Fruit fly (Drosophila melanogaster) whole organism: ENCODE data around the gene CG14684.

Experiments used
- CG8478 ChIP-seq: fragments of >200 bp; optimal IDR thresholded peaks from 2 replicates; lab custom pipeline; 2018; ENCODE audit warnings: inconsistent platforms
- Dll ChIP-seq: fragments of >200 bp; optimal IDR thresholded peaks from 2 replicates; lab custom pipeline; 2017
- EcR ChIP-seq, 2 experiments: fragments of >200 bp; optimal IDR thresholded peaks; 2 replicates each; lab custom pipeline; 2017; ENCODE audit warnings: missing biosample characterization in 2 of 2, missing genetic modification characterization in 2 of 2, missing genetic modification reagents in 2 of 2
- pan ChIP-seq: fragments of >200 bp; optimal IDR thresholded peaks from 2 replicates; lab custom pipeline; 2017
- psq ChIP-seq: fragments of >200 bp; optimal IDR thresholded peaks from 2 replicates; lab custom pipeline; 2017
- usp ChIP-seq: fragments of >200 bp; optimal IDR thresholded peaks from 2 replicates; lab custom pipeline; 2017; ENCODE audit warnings: missing biosample characterization, missing genetic modification characterization, mixed read lengths

The CG14684 gene

DNA sequence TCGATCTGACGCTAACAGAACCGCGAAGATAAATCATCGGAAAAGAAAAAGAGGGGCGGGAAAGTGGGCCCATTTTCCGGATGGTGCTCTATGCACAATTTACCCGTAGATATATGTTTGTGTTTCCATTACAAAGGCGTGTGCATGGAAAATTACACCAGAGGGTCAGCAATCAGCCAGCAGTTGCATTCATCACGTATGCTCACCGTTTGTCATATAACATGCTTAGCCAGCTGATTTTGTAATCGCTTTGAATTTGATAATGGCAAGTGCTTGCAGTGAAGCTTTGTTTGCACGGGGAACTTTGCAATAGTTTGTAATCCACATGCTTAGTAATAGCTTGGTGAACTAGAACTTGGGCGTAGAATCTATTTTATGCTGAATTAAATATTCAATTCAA, 26.9 kb upstream of the CG14684 start:
- TF ChIP-seq EcR (GFP tag; optimal IDR thresholded peaks at IDR 0.05; lab: Kevin White, UChicago): no peak
- TF ChIP-seq Dll (lab: Kevin White, UChicago): no peak
- TF ChIP-seq usp (GFP tag; lab: Kevin White, UChicago): no peak
- no peak for TF ChIP-seq pan (lab: Kevin White, UChicago)
- no peak for TF ChIP-seq psq (lab: Kevin White, UChicago)
- no peak for TF ChIP-seq CG8478 (lab: Kevin White, UChicago)

DNA sequence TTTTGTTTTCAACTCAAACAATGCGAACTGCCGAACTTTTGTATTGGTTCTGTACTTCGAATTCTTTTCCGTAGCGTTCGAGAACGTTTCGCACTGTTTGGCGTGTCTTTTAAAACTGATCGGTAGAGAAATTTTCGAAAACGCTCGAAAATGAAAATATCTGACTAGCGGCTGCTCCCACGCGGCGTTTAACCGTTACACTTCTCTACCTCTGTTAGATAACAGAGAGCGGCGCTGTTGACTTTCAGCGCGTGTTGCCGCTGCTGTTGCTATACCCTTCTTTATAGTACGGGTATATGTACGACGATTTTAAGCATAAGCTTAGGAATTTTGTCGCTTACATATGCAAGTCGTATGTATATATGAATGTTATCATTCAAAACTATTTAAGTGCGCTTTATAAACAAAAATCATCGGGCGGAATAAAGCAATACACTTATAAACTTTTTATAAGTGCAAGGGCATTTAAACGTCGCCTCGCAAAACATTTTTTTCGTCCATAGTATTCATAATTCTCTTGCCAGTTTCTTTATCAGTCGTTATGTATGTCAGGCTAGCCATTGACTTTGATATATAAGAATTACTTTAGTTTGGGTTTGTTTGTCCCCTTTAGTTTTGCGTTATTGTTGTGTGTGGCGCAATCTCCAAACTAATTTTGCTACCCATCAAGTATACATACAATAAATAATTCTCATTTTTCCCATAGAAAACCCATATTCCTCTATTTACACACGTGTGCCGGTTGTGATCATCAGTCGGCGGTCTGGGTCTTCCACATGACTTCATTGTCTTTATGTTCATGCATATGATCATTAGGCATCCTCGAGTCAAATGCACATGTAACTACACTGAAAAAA, 25.7 kb upstream of the CG14684 start, which contains the start of gene Phyhd1:
Gene Phyhd1, minus strand, starts transcription at position 101 of the 857 bp plus-strand sequence.
- TF ChIP-seq pan (lab: Kevin White, UChicago) (no peak), Dll (lab: Kevin White, UChicago) (no peak), EcR (GFP tag; optimal IDR thresholded peaks at IDR 0.05; lab: Kevin White, UChicago) (no peak), psq (lab: Kevin White, UChicago) (no peak), usp (GFP tag; lab: Kevin White, UChicago) (no peak), CG8478 (lab: Kevin White, UChicago) (no peak)

DNA sequence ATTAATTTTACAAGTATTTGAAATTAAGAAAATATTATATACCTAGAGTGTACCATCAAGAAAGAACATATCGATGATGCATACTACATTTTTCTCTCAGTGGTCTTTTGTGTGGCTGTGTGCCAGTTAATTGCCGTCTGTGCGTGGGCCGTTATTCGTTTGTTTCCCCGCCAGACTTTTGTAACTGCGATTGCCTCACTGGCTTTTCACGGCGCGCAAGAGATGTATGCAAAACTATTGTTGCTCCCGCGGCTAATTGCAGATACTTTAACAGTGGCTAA, 25.2 kb upstream of the CG14684 start:
- TF ChIP-seq pan (lab: Kevin White, UChicago): no peak
- TF ChIP-seq Dll (lab: Kevin White, UChicago): no peak
- TF ChIP-seq EcR (GFP tag; optimal IDR thresholded peaks at IDR 0.05; lab: Kevin White, UChicago): no peak

DNA sequence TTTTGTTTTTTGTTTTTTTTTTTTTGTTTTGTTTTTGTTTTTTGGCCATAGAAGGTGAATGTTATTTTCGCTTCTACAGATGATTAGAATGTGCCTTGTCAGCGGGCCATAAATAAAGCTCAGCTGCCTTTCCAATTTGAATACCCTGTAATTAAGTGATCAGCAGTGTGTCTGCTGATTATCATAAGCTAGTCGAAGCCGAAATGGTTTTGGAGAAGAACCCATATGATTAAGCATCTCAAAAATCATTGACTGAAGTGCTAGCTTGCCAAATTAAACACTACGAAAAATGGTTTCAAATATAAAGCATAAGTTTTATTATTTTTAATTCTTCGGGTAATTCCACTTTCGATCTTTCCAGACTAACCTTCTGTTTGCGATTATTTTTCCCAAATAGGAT, 23.5 kb upstream of the CG14684 start:
- no peak for TF ChIP-seq psq (lab: Kevin White, UChicago)
- TF ChIP-seq Dll (lab: Kevin White, UChicago): no peak
- TF ChIP-seq CG8478 (lab: Kevin White, UChicago): no peak

DNA sequence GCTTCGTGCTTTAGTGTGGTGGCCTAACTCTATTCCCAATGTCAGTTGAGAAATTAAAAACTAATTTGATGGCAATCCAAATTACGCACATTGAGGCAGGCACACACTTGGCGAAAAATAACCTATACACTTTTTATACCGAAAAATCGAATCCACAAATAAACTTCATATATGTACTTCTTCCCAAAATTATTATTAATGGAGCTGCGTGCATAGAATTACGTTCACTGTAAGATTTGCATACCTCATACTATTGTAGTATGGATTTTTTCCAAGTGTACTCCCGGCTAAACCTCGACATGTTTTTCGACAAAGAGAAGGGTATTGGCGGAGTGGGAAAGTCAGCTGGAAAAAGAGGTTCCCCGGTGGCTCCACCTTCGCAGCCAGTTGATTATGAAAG, 22.5 kb upstream of the CG14684 start:
- no peak for TF ChIP-seq Dll (lab: Kevin White, UChicago)
- TF ChIP-seq EcR (GFP tag; optimal IDR thresholded peaks at IDR 0.05; lab: Kevin White, UChicago): no peak
- no peak for TF ChIP-seq CG8478 (lab: Kevin White, UChicago)
- TF ChIP-seq pan (lab: Kevin White, UChicago): no peak
- TF ChIP-seq usp (GFP tag; lab: Kevin White, UChicago): no peak
- no peak for TF ChIP-seq psq (lab: Kevin White, UChicago)

DNA sequence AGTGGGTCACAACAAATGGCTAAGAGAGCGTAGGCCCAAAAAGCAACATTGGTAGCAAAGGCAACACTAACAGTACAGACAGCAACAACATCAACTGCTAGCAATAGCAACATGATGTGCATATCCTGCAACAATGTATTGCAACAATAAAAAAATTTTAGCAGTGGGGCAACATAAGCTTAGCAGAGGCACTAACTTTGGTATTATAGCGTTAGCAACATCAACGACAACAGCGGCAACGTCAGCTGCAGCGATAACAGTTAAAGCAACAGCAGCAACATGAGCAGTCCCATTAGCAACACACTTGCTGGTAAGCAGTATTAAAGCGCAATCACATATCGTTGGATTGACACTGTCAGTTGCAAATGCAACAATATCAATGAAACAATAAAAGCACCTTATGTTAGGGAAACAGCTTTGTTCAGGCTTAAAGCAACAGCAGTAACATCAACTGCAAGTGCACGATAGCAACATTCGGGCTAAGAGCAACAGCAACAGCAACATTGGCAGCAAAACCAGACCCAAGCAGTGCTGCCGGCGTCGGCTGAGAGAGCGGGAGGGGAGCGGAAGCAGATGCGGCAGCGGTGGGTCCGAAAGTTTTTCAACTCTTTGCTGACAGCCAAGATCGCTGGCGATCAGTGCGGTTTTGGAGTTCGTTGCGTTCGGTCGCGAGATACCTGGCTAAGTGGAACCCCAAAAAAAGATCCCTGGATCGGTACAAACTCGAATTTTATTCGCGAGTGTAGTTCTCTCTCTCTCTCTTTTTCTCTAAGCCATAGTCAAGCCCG, 20.3 kb upstream of the CG14684 start, which contains the start of gene Skel:
Gene Skel, plus strand, starts transcription at position 637 of the 788 bp plus-strand sequence.
- TF ChIP-seq CG8478 (lab: Kevin White, UChicago) (no peak), EcR (GFP tag; optimal IDR thresholded peaks at IDR 0.05; lab: Kevin White, UChicago) (no peak)

DNA sequence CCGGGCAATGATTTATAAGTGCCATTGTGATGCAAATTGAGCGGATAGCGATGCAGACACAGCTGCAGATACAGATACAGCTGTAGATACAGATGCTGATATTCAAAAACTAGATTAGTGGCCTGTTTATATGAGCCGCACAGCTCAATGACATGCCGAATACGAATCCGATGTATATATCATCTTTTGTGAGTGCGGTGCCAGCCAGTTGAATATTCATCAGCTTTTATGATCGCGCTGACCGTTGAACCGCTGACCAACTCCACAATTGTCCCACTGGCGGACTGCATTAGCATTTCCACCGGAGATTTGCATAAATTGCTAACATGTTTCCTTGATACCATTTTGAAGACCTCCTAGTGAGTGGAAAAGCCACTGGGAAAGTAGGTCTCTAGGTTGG, 19.5 kb upstream of the CG14684 start:
- TF ChIP-seq EcR (GFP tag; optimal IDR thresholded peaks at IDR 0.05; lab: Kevin White, UChicago): no peak
- TF ChIP-seq psq (lab: Kevin White, UChicago): no peak
- TF ChIP-seq usp (GFP tag; lab: Kevin White, UChicago): no peak
- TF ChIP-seq pan (lab: Kevin White, UChicago): no peak
- no peak for TF ChIP-seq Dll (lab: Kevin White, UChicago)
- no peak for TF ChIP-seq CG8478 (lab: Kevin White, UChicago)

DNA sequence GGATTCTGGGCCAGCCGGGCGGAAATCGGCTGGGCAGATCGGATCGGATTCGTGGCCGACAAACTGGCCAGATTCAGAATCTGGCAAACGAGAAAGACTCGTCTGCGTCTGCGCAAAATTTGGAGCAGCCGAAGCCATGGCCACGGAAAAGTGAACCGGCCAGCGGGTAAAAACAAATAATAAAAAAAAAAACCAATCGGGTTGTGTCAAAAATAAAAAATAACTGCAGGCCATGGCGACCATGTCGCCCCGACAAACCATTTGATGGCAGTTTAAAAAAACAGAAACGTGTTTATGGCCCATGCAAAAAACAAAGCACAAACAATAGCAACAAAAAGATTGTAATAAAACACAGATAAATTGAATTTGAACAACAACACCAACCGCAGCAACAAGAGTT, 18.6 kb upstream of the CG14684 start:
- TF ChIP-seq psq (lab: Kevin White, UChicago) (no peak), pan (lab: Kevin White, UChicago) (no peak), Dll (lab: Kevin White, UChicago) (no peak), CG8478 (lab: Kevin White, UChicago) (no peak), usp (GFP tag; lab: Kevin White, UChicago) (no peak), EcR (GFP tag; optimal IDR thresholded peaks at IDR 0.05; lab: Kevin White, UChicago) (no peak)

DNA sequence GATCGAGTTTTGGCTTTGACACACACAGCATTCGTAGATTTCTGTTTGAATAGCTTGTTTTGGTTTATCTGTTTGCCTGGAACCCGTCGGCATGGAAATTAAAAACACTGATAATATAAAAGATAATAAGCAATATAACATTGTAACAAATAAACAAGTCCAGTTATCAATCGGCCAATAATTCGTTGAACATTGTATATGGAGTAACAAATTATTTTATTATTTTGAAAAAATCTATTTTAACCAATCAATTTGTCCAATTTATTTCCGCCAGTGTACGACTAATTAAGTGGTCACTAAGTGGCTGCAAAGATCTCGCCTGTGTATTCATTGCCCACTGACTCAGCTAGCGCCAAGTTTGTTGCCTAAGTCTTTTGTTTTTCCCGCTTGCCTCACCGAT, 17.9 kb upstream of the CG14684 start:
- TF ChIP-seq Dll (lab: Kevin White, UChicago) (no peak), usp (GFP tag; lab: Kevin White, UChicago) (no peak), CG8478 (lab: Kevin White, UChicago) (no peak), EcR (GFP tag; optimal IDR thresholded peaks at IDR 0.05; lab: Kevin White, UChicago) (no peak), psq (lab: Kevin White, UChicago) (no peak), pan (lab: Kevin White, UChicago) (no peak)

DNA sequence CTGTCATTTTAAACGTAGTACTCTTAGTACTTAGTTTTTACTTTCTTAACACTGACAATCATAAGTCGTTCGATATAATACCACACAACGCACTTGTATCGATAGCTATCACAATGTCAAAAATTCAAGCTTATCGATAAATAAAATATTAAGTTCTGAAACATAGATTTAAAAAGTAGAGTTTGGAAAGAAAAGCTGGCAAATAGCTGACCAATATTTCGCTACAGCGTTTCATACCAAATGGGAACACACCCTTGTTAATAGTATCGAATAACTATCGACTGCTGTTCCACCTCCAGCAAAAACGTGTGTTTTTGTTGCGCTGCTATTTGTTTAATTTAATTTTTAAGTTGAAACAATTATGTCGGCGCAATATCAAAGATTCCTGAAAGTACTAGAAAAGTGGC, 10.4 kb upstream of the CG14684 start, which contains the start of the genes pug, CG14683 and CG46459:
Gene pug, plus strand, starts transcription at position 164 of the 407 bp plus-strand sequence.
Gene CG14683, plus strand, starts transcription at position 277 of the 407 bp plus-strand sequence.
Gene CG46459, plus strand, starts transcription at position 277 of the 407 bp plus-strand sequence.
- no peak for TF ChIP-seq psq (lab: Kevin White, UChicago)
- TF ChIP-seq CG8478 (lab: Kevin White, UChicago): no peak
- no peak for TF ChIP-seq EcR (GFP tag; optimal IDR thresholded peaks at IDR 0.05; lab: Kevin White, UChicago)
- TF ChIP-seq usp (GFP tag; lab: Kevin White, UChicago): no peak
- no peak for TF ChIP-seq pan (lab: Kevin White, UChicago)
- no peak for TF ChIP-seq Dll (lab: Kevin White, UChicago)
